Worm (Caenorhabditis elegans): Measurements from ENCODE around the gene C50B6.3.

The C50B6.3 gene

ce11 chrV:13269228-13269630 is 44.1 kb upstream of the C50B6.3 start:
- TF ChIP-seq pqm-1 (tag; optimal IDR thresholded peaks at IDR 0.05) = peak; percentile 88
- TF ChIP-seq nhr-23 (tag; optimal IDR thresholded peaks at IDR 0.05) = no peak
- peak; percentile 20 for TF ChIP-seq lsy-12 (tag; optimal IDR thresholded peaks at IDR 0.05)
- no peak for TF ChIP-seq nhr-77 (tag; optimal IDR thresholded peaks at IDR 0.05)
- TF ChIP-seq fos-1 (tag; optimal IDR thresholded peaks at IDR 0.05) = peak; percentile 28
- TF ChIP-seq elt-1 (tag; optimal IDR thresholded peaks at IDR 0.05) = no peak
- TF ChIP-seq mml-1 (tag; optimal IDR thresholded peaks at IDR 0.05) = no peak
- no peak for TF ChIP-seq ztf-4 (tag; optimal IDR thresholded peaks at IDR 0.05)
- no peak for TF ChIP-seq eor-1 (tag; optimal IDR thresholded peaks at IDR 0.05)
- peak; percentile 75 for TF ChIP-seq pha-4 (tag; optimal IDR thresholded peaks at IDR 0.05)
- TF ChIP-seq nfya-1 (tag; optimal IDR thresholded peaks at IDR 0.05; ENCODE audit: insufficient read depth) = peak; percentile 50
- peak; percentile 99 for TF ChIP-seq elt-2 (tag; optimal IDR thresholded peaks at IDR 0.05)
- peak; percentile 92 for TF ChIP-seq jun-1 (tag; optimal IDR thresholded peaks at IDR 0.05)
- no peak for TF ChIP-seq ZK546.5 (tag; optimal IDR thresholded peaks at IDR 0.05)
- TF ChIP-seq unc-39 (tag; optimal IDR thresholded peaks at IDR 0.05) = no peak
- TF ChIP-seq unc-62 (GFP tag; optimal IDR thresholded peaks at IDR 0.05) = no peak
- TF ChIP-seq hmg-11 (tag; optimal IDR thresholded peaks at IDR 0.05) = no peak

ce11 chrV:13272275-13272674 is 41.1 kb upstream of the C50B6.3 start:
- TF ChIP-seq nhr-67 (tag; optimal IDR thresholded peaks at IDR 0.05) (no peak), ceh-28 (tag; optimal IDR thresholded peaks at IDR 0.05) (no peak), nhr-23 (tag; optimal IDR thresholded peaks at IDR 0.05) (no peak), nfya-1 (tag; optimal IDR thresholded peaks at IDR 0.05; ENCODE audit: insufficient read depth) (no peak), nhr-25 (tag; optimal IDR thresholded peaks at IDR 0.05) (no peak), elt-2 (tag; optimal IDR thresholded peaks at IDR 0.05) (no peak), jun-1 (tag; optimal IDR thresholded peaks at IDR 0.05) (no peak), fkh-10 (GFP tag; optimal IDR thresholded peaks at IDR 0.05) (no peak), lin-15B (tag; optimal IDR thresholded peaks at IDR 0.05) (no peak), fkh-2 (tag; optimal IDR thresholded peaks at IDR 0.05) (no peak), pqm-1 (tag; optimal IDR thresholded peaks at IDR 0.05) (no peak), mml-1 (tag; optimal IDR thresholded peaks at IDR 0.05) (no peak), elt-3 (tag; optimal IDR thresholded peaks at IDR 0.05) (no peak), ceh-82 (tag; optimal IDR thresholded peaks at IDR 0.05) (no peak), daf-12 (tag; optimal IDR thresholded peaks at IDR 0.05) (no peak), sea-2 (GFP tag; optimal IDR thresholded peaks at IDR 0.05) (no peak), ceh-16 (tag; optimal IDR thresholded peaks at IDR 0.05) (no peak), skn-1 (tag; optimal IDR thresholded peaks at IDR 0.05) (no peak), nhr-237 (tag; optimal IDR thresholded peaks at IDR 0.05) (no peak), lin-39 (tag; optimal IDR thresholded peaks at IDR 0.05) (no peak)

- TF ChIP-seq ceh-9 (tag; optimal IDR thresholded peaks at IDR 0.05) (no peak), egl-5 (tag; optimal IDR thresholded peaks at IDR 0.05) (no peak), pqm-1 (tag; optimal IDR thresholded peaks at IDR 0.05) (peak; percentile 35), pha-4 (tag; optimal IDR thresholded peaks at IDR 0.05) (peak; percentile 50), elt-2 (tag; optimal IDR thresholded peaks at IDR 0.05) (peak; percentile 68), lsy-12 (tag; optimal IDR thresholded peaks at IDR 0.05) (no peak), ZK546.5 (tag; optimal IDR thresholded peaks at IDR 0.05) (no peak), fkh-10 (GFP tag; optimal IDR thresholded peaks at IDR 0.05) (no peak), elt-3 (tag; optimal IDR thresholded peaks at IDR 0.05) (no peak), snpc-4 (tag; optimal IDR thresholded peaks at IDR 0.05) (no peak), lin-15B (tag; optimal IDR thresholded peaks at IDR 0.05) (no peak), nhr-43 (tag; optimal IDR thresholded peaks at IDR 0.05; ENCODE audit: poor library complexity, severe bottlenecking) (no peak), unc-62 (GFP tag; optimal IDR thresholded peaks at IDR 0.05) (no peak), zag-1 (tag; optimal IDR thresholded peaks at IDR 0.05) (no peak), nhr-28 (tag; optimal IDR thresholded peaks at IDR 0.05) (no peak)
These were observed 40.1 kb upstream of the C50B6.3 start for ce11 chrV:13273302-13273701.

ce11 chrV:13274615-13275014 is 38.8 kb upstream of the C50B6.3 start:
- TF ChIP-seq fkh-10 (GFP tag; optimal IDR thresholded peaks at IDR 0.05) = no peak
- peak; percentile 22 for TF ChIP-seq pqm-1 (tag; optimal IDR thresholded peaks at IDR 0.05)
- TF ChIP-seq elt-2 (tag; optimal IDR thresholded peaks at IDR 0.05) = peak; percentile 73
